Worm (Caenorhabditis elegans) whole organism, L3 larva: Measurements from ENCODE around the gene prp-3.

Source experiments
- R02D3.7 ChIP-seq: fragments of 150-350 bp; optimal IDR thresholded peaks from 2 replicates; lab custom pipeline; 2014; ENCODE audit warnings: missing biosample characterization, missing genetic modification characterization
- ZK546.5 ChIP-seq: sonication (generic microtip); optimal IDR thresholded peaks from 2 replicates; lab custom pipeline; 2017; ENCODE audit warnings: missing biosample characterization, missing genetic modification characterization
- aly-2 ChIP-seq: fragments of 150-350 bp; optimal IDR thresholded peaks from 2 replicates; lab custom pipeline; 2014; ENCODE audit warnings: missing biosample characterization, missing genetic modification characterization
- ama-1 ChIP-seq: fragments of 150-350 bp; optimal IDR thresholded peaks from 2 replicates; lab custom pipeline; 2018
- ceh-28 ChIP-seq: fragments of 150-350 bp; optimal IDR thresholded peaks from 2 replicates; lab custom pipeline; 2014; ENCODE audit warnings: missing biosample characterization, missing genetic modification reagents, missing genetic modification characterization
- ceh-82 ChIP-seq: fragments of 150-350 bp; optimal IDR thresholded peaks from 2 replicates; lab custom pipeline; 2014; ENCODE audit warnings: missing biosample characterization, missing genetic modification characterization
- daf-12 ChIP-seq: fragments of 150-350 bp; optimal IDR thresholded peaks from 2 replicates; lab custom pipeline; 2014; ENCODE audit warnings: missing biosample characterization, missing genetic modification reagents, missing genetic modification characterization
- egl-5 ChIP-seq: fragments of 150-350 bp; optimal IDR thresholded peaks from 2 replicates; lab custom pipeline; 2017; ENCODE audit warnings: missing biosample characterization, missing genetic modification reagents, missing genetic modification characterization, inconsistent platforms
- elt-1 ChIP-seq: fragments of 150-350 bp; optimal IDR thresholded peaks from 2 replicates; lab custom pipeline; 2014; ENCODE audit warnings: missing biosample characterization, missing genetic modification characterization
- elt-2 ChIP-seq: sonication (generic microtip); optimal IDR thresholded peaks from 2 replicates; lab custom pipeline; 2016; ENCODE audit warnings: missing genetic modification reagents, mild to moderate bottlenecking, missing genetic modification characterization, missing compliant biosample characterization
- elt-3 ChIP-seq, 3 experiments: fragments of 150-350 bp in 1 of 3; sonication (generic microtip) in 2 of 3; optimal IDR thresholded peaks; 2 replicates in 2 of 3; 4 replicates in 1 of 3; lab custom pipeline; 2014 to 2017; ENCODE audit warnings: missing biosample characterization in 3 of 3, missing genetic modification characterization in 3 of 3
- eor-1 ChIP-seq, 2 experiments: fragments of 150-350 bp; optimal IDR thresholded peaks; 2 replicates each; lab custom pipeline; 2014 to 2018; ENCODE audit warnings: missing biosample characterization in 2 of 2, missing genetic modification characterization in 2 of 2
- hmg-11 ChIP-seq: sonication (generic microtip); optimal IDR thresholded peaks from 2 replicates; lab custom pipeline; 2016; ENCODE audit warnings: missing genetic modification characterization, missing compliant biosample characterization
- jun-1 ChIP-seq: fragments of 150-350 bp; optimal IDR thresholded peaks from 2 replicates; lab custom pipeline; 2014; ENCODE audit warnings: missing biosample characterization, missing genetic modification reagents, missing genetic modification characterization
- lin-15B ChIP-seq: fragments of 150-350 bp; optimal IDR thresholded peaks from 2 replicates; lab custom pipeline; 2014; ENCODE audit warnings: missing biosample characterization, missing genetic modification characterization
- lin-39 ChIP-seq: fragments of 150-350 bp; optimal IDR thresholded peaks from 2 replicates; lab custom pipeline; 2018; ENCODE audit warnings: missing biosample characterization, missing genetic modification reagents, missing genetic modification characterization
- mdl-1 ChIP-seq: fragments of 150-350 bp; optimal IDR thresholded peaks from 2 replicates; lab custom pipeline; 2014; ENCODE audit warnings: missing biosample characterization, missing genetic modification characterization
- mml-1 ChIP-seq: fragments of 150-350 bp; sonication (generic microtip); optimal IDR thresholded peaks from 3 replicates; lab custom pipeline; 2014; ENCODE audit warnings: missing biosample characterization, missing genetic modification characterization
- nfya-1 ChIP-seq: sonication (generic microtip); optimal IDR thresholded peaks from 2 replicates; lab custom pipeline; 2017; ENCODE audit warnings: missing genetic modification characterization, mild to moderate bottlenecking, missing compliant biosample characterization, antibody characterized with exemption, moderate library complexity; ENCODE audit not compliant: insufficient read depth
- nhr-12 ChIP-seq: fragments of 150-350 bp; optimal IDR thresholded peaks from 2 replicates; lab custom pipeline; 2014; ENCODE audit warnings: missing biosample characterization, missing genetic modification characterization
- nhr-23 ChIP-seq: fragments of 150-350 bp; optimal IDR thresholded peaks from 2 replicates; lab custom pipeline; 2014; ENCODE audit warnings: missing biosample characterization, missing genetic modification reagents, missing genetic modification characterization
- nhr-28 ChIP-seq: fragments of 150-350 bp; optimal IDR thresholded peaks from 2 replicates; lab custom pipeline; 2014; ENCODE audit warnings: missing biosample characterization, missing genetic modification characterization
- nhr-43 ChIP-seq: sonication (generic microtip); optimal IDR thresholded peaks from 2 replicates; lab custom pipeline; 2016; ENCODE audit warnings: mild to moderate bottlenecking, missing genetic modification characterization, missing compliant biosample characterization; ENCODE audit not compliant: poor library complexity, severe bottlenecking
- nhr-77 ChIP-seq: fragments of 150-350 bp; optimal IDR thresholded peaks from 2 replicates; lab custom pipeline; 2014; ENCODE audit warnings: missing biosample characterization, missing genetic modification characterization
- pha-4 ChIP-seq: fragments of 150-350 bp; optimal IDR thresholded peaks from 2 replicates; lab custom pipeline; 2014; ENCODE audit warnings: missing biosample characterization, missing genetic modification reagents, missing genetic modification characterization
- pqm-1 ChIP-seq: fragments of 150-350 bp; optimal IDR thresholded peaks from 2 replicates; lab custom pipeline; 2017; ENCODE audit warnings: missing biosample characterization, missing genetic modification characterization, inconsistent platforms
- sea-2 ChIP-seq: fragments of 150-350 bp; sonication (generic microtip); optimal IDR thresholded peaks from 4 replicates; lab custom pipeline; 2014; ENCODE audit warnings: missing biosample characterization, missing genetic modification reagents, missing genetic modification characterization
- skn-1 ChIP-seq: fragments of 150-350 bp; optimal IDR thresholded peaks from 2 replicates; lab custom pipeline; 2014; ENCODE audit warnings: missing biosample characterization, missing genetic modification characterization
- snpc-4 ChIP-seq: fragments of 150-350 bp; optimal IDR thresholded peaks from 2 replicates; lab custom pipeline; 2014; ENCODE audit warnings: missing biosample characterization, missing genetic modification characterization
- tbx-2 ChIP-seq: sonication (generic microtip); optimal IDR thresholded peaks from 2 replicates; lab custom pipeline; 2016; ENCODE audit warnings: mild to moderate bottlenecking, missing genetic modification characterization, missing compliant biosample characterization
- unc-62 ChIP-seq: fragments of 150-350 bp; sonication (generic microtip); optimal IDR thresholded peaks from 4 replicates; lab custom pipeline; 2014; ENCODE audit warnings: missing biosample characterization, missing genetic modification reagents, missing genetic modification characterization
- zag-1 ChIP-seq: fragments of 150-350 bp; optimal IDR thresholded peaks from 2 replicates; lab custom pipeline; 2014; ENCODE audit warnings: missing biosample characterization, missing genetic modification characterization
- ztf-4 ChIP-seq: fragments of 150-350 bp; optimal IDR thresholded peaks from 2 replicates; lab custom pipeline; 2014; ENCODE audit warnings: missing biosample characterization, missing genetic modification characterization

Gene prp-3

DNA sequence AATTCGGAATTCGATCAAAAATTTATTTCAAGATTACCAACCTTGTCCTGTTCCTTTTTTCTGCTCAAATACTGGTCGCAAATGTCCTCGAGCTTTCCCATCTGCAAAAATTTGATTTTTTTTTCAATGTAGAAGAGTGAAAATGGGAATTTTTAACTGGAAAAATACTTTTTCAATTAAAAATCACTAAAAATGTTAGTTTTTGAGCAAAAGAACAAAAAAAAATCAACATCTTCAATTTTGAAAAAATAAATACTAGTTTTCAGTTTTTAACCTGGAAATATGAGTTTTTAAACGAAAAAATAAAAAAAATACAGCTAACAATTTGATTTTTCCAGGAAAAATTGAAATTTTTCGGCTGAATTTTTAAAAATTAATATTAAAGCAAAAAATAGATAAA, at the start of gene prp-3:
prp-3 (minus strand) TSS at position 101 of the 400 bp plus-strand sequence.
- TF ChIP-seq ama-1 (lab: Kevin White, UChicago): no peak
- no peak for TF ChIP-seq nhr-12 (tag; lab: Kevin White, UChicago)
- TF ChIP-seq ceh-82: no peak
- no peak for TF ChIP-seq ztf-4
- TF ChIP-seq nhr-23: no peak
- TF ChIP-seq unc-62 (GFP tag; lab: Kevin White, UChicago): no peak
- TF ChIP-seq eor-1 (tag; optimal IDR thresholded peaks at IDR 0.05; lab: Kevin White, UChicago): no peak
- no peak for TF ChIP-seq lin-39 (tag; lab: Kevin White, UChicago)
- no peak for TF ChIP-seq mml-1 (tag; lab: Kevin White, UChicago)
- no peak for TF ChIP-seq elt-2 (tag; lab: Kevin White, UChicago)
- no peak for TF ChIP-seq tbx-2
- TF ChIP-seq nhr-43 (tag; lab: Kevin White, UChicago): no peak
- no peak for TF ChIP-seq lin-15B
- no peak for TF ChIP-seq mdl-1

DNA sequence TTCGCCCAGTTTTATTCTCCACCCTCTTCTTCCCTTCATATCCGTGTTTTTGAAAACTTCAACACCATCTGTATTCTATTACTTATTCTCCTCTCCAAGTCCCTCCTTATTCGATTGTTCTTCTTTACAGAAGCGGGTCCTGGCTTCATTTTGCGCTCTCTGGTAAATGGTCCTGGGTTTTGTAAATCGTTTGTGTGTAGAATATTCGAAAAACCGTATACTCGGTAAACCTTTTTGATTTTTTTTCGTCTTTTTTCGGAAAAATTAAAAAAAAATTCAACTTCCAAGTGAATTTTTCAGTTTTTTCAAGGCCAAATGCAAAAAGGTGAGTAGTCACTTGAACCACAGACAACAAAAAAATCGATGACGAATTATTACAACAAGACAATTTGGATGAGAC, 47.2 kb upstream of the prp-3 start, which contains the start of gene D2045.9:
D2045.9 (plus strand) TSS at position 301 of the 400 bp plus-strand sequence.
- no peak for TF ChIP-seq nhr-28 (tag; lab: Kevin White, UChicago)
- TF ChIP-seq, all 47 proteins: peak for 0

DNA sequence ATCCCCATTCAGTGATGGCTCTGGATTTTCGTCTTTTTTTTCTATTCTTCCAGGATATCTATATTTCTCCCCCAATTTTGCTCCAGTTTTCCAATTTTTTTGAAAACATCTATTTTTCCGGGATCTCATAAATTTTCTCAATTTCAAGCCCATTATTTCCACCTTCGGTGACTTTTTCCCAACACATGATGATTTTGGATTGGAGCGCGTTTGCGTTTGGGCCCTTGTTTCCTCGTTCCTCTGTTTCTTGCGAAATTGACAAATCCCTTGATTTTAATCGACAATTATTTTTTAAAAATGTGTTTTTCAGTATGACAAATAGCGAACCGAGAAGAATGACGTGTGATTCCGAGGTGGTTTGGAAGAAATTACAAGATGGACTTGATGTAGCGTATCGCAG, 43.1 kb upstream of the prp-3 start, which contains the start of gene cul-1:
cul-1 (plus strand) TSS at position 311 of the 400 bp plus-strand sequence.
- TF ChIP-seq pqm-1 (tag; lab: Kevin White, UChicago) (no peak), nhr-43 (tag; lab: Kevin White, UChicago) (no peak), lin-39 (tag; lab: Kevin White, UChicago) (no peak), elt-3 (tag; optimal IDR thresholded peaks at IDR 0.05; lab: Kevin White, UChicago) (no peak), ama-1 (lab: Kevin White, UChicago) (no peak), zag-1 (tag; lab: Kevin White, UChicago) (no peak), aly-2 (tag; lab: Kevin White, UChicago) (no peak), snpc-4 (tag; lab: Kevin White, UChicago) (no peak), nhr-12 (tag; lab: Kevin White, UChicago) (no peak), unc-62 (GFP tag; lab: Kevin White, UChicago) (no peak), tbx-2 (no peak), ceh-28 (tag; lab: Kevin White, UChicago) (no peak), nhr-77 (tag; lab: Kevin White, UChicago) (no peak), lin-15B (peak; percentile 23), mml-1 (tag; lab: Kevin White, UChicago) (no peak), pha-4 (peak; percentile 1), nhr-23 (no peak), nfya-1 (tag; lab: Kevin White, UChicago) (peak; percentile 25), skn-1 (tag; lab: Kevin White, UChicago) (peak; percentile 94), egl-5 (tag; lab: Kevin White, UChicago) (peak; percentile 80)
- TF ChIP-seq, all 47 proteins: peak for 5

DNA sequence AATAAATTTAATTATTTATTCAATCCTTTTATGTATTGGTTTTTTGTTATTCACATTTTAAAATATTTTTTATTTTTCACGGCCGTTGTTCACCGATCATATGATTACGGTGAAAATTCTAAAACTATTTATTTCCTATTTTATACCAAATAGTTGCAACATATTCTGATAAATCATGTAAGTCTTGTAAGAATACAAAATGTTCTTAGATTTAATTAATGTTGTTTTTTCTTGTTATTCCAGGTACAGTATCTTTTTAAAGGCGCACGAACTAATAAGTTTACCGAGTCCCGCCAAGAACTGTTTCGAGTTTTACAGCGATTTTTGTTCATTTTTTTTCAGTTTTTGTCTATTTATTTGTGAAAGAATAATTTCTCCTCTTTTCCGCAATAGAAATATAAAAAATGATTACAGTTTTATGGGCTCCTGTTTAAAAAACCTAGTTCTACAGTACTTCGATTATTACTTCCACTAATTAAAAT, 41.8 kb upstream of the prp-3 start, which contains the start of gene D2045.5:
D2045.5 (minus strand) TSS at position 51 of the 482 bp plus-strand sequence.
- no peak for TF ChIP-seq ZK546.5 (tag; lab: Kevin White, UChicago)
- no peak for TF ChIP-seq nfya-1 (tag; lab: Kevin White, UChicago)
- no peak for TF ChIP-seq pqm-1 (tag; lab: Kevin White, UChicago)
- TF ChIP-seq mml-1 (tag; lab: Kevin White, UChicago): no peak
- TF ChIP-seq lin-39 (tag; lab: Kevin White, UChicago): no peak
- no peak for TF ChIP-seq ztf-4
- no peak for TF ChIP-seq nhr-77 (tag; lab: Kevin White, UChicago)
- TF ChIP-seq unc-62 (GFP tag; lab: Kevin White, UChicago): no peak
- no peak for TF ChIP-seq R02D3.7 (tag; lab: Kevin White, UChicago)
- no peak for TF ChIP-seq jun-1 (tag; lab: Kevin White, UChicago)
- TF ChIP-seq egl-5 (tag; lab: Kevin White, UChicago): no peak
- TF ChIP-seq daf-12 (tag; lab: Kevin White, UChicago): no peak
- TF ChIP-seq elt-1 (tag; lab: Kevin White, UChicago): no peak
- TF ChIP-seq sea-2 (GFP tag; lab: Kevin White, UChicago): no peak
- TF ChIP-seq hmg-11: no peak
- no peak for TF ChIP-seq skn-1 (tag; lab: Kevin White, UChicago)
